Worm (Caenorhabditis elegans) whole organism, L4 larva: Measurements from ENCODE around the gene R08C7.8.
A peak's percentile ranks its signal among the peaks of the same experiment; 100 is the strongest.

Experiments
- F26F4.8 ChIP-seq: fragments of 200-800 bp; sonication (Bioruptor generic); conservative IDR thresholded peaks from 2 replicates; pipeline ENCODE4 v1.3.6; 2022; ENCODE audit warnings: missing genetic modification characterization, missing compliant biosample characterization
- F37D6.2 ChIP-seq: sonication (generic microtip); optimal IDR thresholded peaks from 2 replicates; lab custom pipeline; 2016; ENCODE audit warnings: mild to moderate bottlenecking, missing genetic modification characterization, missing compliant biosample characterization
- F44E2.7 ChIP-seq: fragments of 200-800 bp; sonication (Bioruptor generic); IDR thresholded peaks from 2 replicates; pipeline ENCODE4 v2.1.2; 2022; ENCODE audit warnings: missing genetic modification characterization, missing compliant biosample characterization
- R02D3.7 ChIP-seq: fragments of 150-350 bp; sonication (generic microtip); optimal IDR thresholded peaks from 3 replicates; lab custom pipeline; 2014; ENCODE audit warnings: missing biosample characterization, missing genetic modification characterization
- T20F7.1 ChIP-seq: fragments of 200-800 bp; sonication (Bioruptor generic); optimal IDR thresholded peaks from 2 replicates; lab custom pipeline; 2018; ENCODE audit warnings: mild to moderate bottlenecking, missing genetic modification characterization, missing compliant biosample characterization
- T26A8.4 ChIP-seq: fragments of 200-800 bp; sonication (Bioruptor generic); IDR thresholded peaks from 2 replicates; pipeline ENCODE4 v1.3.6; 2022; ENCODE audit warnings: missing genetic modification characterization, missing compliant biosample characterization
- Y5F2A.4 ChIP-seq: fragments of 200-800 bp; sonication (Bioruptor generic); optimal IDR thresholded peaks from 2 replicates; lab custom pipeline; 2018; ENCODE audit warnings: mild to moderate bottlenecking, missing genetic modification characterization, missing compliant biosample characterization
- ZK337.2 ChIP-seq: fragments of 200-800 bp; sonication (Bioruptor generic); IDR thresholded peaks from 2 replicates; pipeline ENCODE4 v1.3.6; 2022; ENCODE audit warnings: missing genetic modification reagents, missing genetic modification characterization, missing compliant biosample characterization
- aly-2 ChIP-seq: sonication (generic microtip); optimal IDR thresholded peaks from 2 replicates; lab custom pipeline; 2018; ENCODE audit warnings: missing biosample characterization, missing genetic modification characterization
- attf-4 ChIP-seq: sonication (generic microtip); optimal IDR thresholded peaks from 3 replicates; lab custom pipeline; 2017; ENCODE audit warnings: missing biosample characterization, missing genetic modification characterization
- ceh-20 ChIP-seq: fragments of 200-800 bp; sonication (Bioruptor generic); IDR thresholded peaks from 2 replicates; pipeline ENCODE4 v1.3.6; 2022; ENCODE audit warnings: missing genetic modification reagents, missing genetic modification characterization, missing compliant biosample characterization
- ceh-32 ChIP-seq: sonication (generic microtip); optimal IDR thresholded peaks from 2 replicates; lab custom pipeline; 2016; ENCODE audit warnings: mild to moderate bottlenecking, missing genetic modification characterization, missing compliant biosample characterization; ENCODE audit not compliant: poor library complexity
- ceh-44 ChIP-seq: fragments of 200-800 bp; sonication (Bioruptor generic); IDR thresholded peaks from 2 replicates; pipeline ENCODE4 v1.3.6; 2022; ENCODE audit warnings: missing genetic modification reagents, missing genetic modification characterization, missing compliant biosample characterization
- ceh-62 ChIP-seq: sonication (generic microtip); optimal IDR thresholded peaks from 2 replicates; lab custom pipeline; 2017; ENCODE audit warnings: missing biosample characterization, missing genetic modification characterization
- ctbp-1 ChIP-seq: fragments of 200-800 bp; sonication (Bioruptor generic); IDR thresholded peaks from 2 replicates; pipeline ENCODE4 v1.3.6; 2022; ENCODE audit warnings: missing genetic modification reagents, missing genetic modification characterization, missing compliant biosample characterization
- dmd-9 ChIP-seq: fragments of 200-800 bp; sonication (Bioruptor generic); IDR thresholded peaks from 2 replicates; pipeline ENCODE4 v1.3.6; 2022; ENCODE audit warnings: missing genetic modification reagents, missing genetic modification characterization, missing compliant biosample characterization
- dpl-1 ChIP-seq: fragments of 150-350 bp; optimal IDR thresholded peaks from 2 replicates; lab custom pipeline; 2014; ENCODE audit warnings: missing biosample characterization, missing genetic modification reagents, missing genetic modification characterization
- dve-1 ChIP-seq: sonication (generic microtip); optimal IDR thresholded peaks from 2 replicates; lab custom pipeline; 2017; ENCODE audit warnings: antibody characterized with exemption, mild to moderate bottlenecking, missing genetic modification characterization, missing compliant biosample characterization; ENCODE audit not compliant: insufficient read depth
- egl-43 ChIP-seq: fragments of 200-800 bp; sonication (Bioruptor generic); IDR thresholded peaks from 2 replicates; pipeline ENCODE4 v1.3.6; 2022; ENCODE audit warnings: missing genetic modification reagents, missing genetic modification characterization, missing compliant biosample characterization
- fkh-10 ChIP-seq: fragments of 150-350 bp; optimal IDR thresholded peaks from 2 replicates; lab custom pipeline; 2014; ENCODE audit warnings: missing biosample characterization, missing genetic modification reagents, missing genetic modification characterization
- gei-8 ChIP-seq: fragments of 200-800 bp; sonication (Bioruptor generic); optimal IDR thresholded peaks from 2 replicates; lab custom pipeline; 2018; ENCODE audit warnings: mild to moderate bottlenecking, missing genetic modification characterization, missing compliant biosample characterization
- hlh-11 ChIP-seq: fragments of 200-800 bp; sonication (Bioruptor generic); optimal IDR thresholded peaks from 2 replicates; lab custom pipeline; 2018; ENCODE audit warnings: mild to moderate bottlenecking, missing genetic modification characterization, missing compliant biosample characterization
- hlh-30 ChIP-seq: sonication (generic microtip); optimal IDR thresholded peaks from 2 replicates; lab custom pipeline; 2017; ENCODE audit warnings: antibody characterized with exemption, mild to moderate bottlenecking, missing genetic modification characterization, missing compliant biosample characterization; ENCODE audit not compliant: insufficient read depth
- hmg-1.1 ChIP-seq: fragments of 200-800 bp; sonication (Bioruptor generic); IDR thresholded peaks from 2 replicates; pipeline ENCODE4 v1.3.6; 2022; ENCODE audit warnings: missing genetic modification reagents, missing genetic modification characterization, missing compliant biosample characterization
- jun-1 ChIP-seq: fragments of 150-350 bp; optimal IDR thresholded peaks from 2 replicates; lab custom pipeline; 2014; ENCODE audit warnings: missing biosample characterization, missing genetic modification reagents, missing genetic modification characterization
- lim-7 ChIP-seq: fragments of 200-800 bp; sonication (Bioruptor generic); IDR thresholded peaks from 2 replicates; pipeline ENCODE4 v1.3.6; 2022; ENCODE audit warnings: missing genetic modification characterization, missing compliant biosample characterization
- lin-29 ChIP-seq: fragments of 200-800 bp; sonication (Bioruptor generic); IDR thresholded peaks from 2 replicates; pipeline ENCODE4 v1.3.6; 2022; ENCODE audit warnings: missing genetic modification reagents, missing genetic modification characterization, missing compliant biosample characterization
- lin-38 ChIP-seq: fragments of 200-800 bp; sonication (Bioruptor generic); IDR thresholded peaks from 2 replicates; pipeline ENCODE4 v1.3.6; 2022; ENCODE audit warnings: missing genetic modification reagents, missing genetic modification characterization, missing compliant biosample characterization
- lin-39 ChIP-seq: fragments of 150-350 bp; optimal IDR thresholded peaks from 2 replicates; lab custom pipeline; 2014; ENCODE audit warnings: missing biosample characterization, missing genetic modification reagents, missing genetic modification characterization
- lir-3 ChIP-seq: sonication (generic microtip); optimal IDR thresholded peaks from 2 replicates; lab custom pipeline; 2016; ENCODE audit warnings: mild to moderate bottlenecking, missing genetic modification characterization, missing compliant biosample characterization
- madf-9 ChIP-seq: fragments of 200-800 bp; sonication (Bioruptor generic); conservative IDR thresholded peaks from 2 replicates; pipeline ENCODE4 v1.3.6; 2022; ENCODE audit warnings: missing genetic modification reagents, missing genetic modification characterization, missing compliant biosample characterization
- mdt-29 ChIP-seq: fragments of 200-800 bp; sonication (Bioruptor generic); IDR thresholded peaks from 2 replicates; pipeline ENCODE4 v1.3.6; 2022; ENCODE audit warnings: missing genetic modification reagents, missing genetic modification characterization, missing compliant biosample characterization
- mxl-2 ChIP-seq: fragments of 200-800 bp; sonication (Bioruptor generic); conservative IDR thresholded peaks from 2 replicates; pipeline ENCODE4 v1.3.6; 2022; ENCODE audit warnings: missing genetic modification reagents, missing genetic modification characterization, missing compliant biosample characterization
- mxl-3 ChIP-seq: fragments of 200-800 bp; sonication (Bioruptor generic); optimal IDR thresholded peaks from 2 replicates; lab custom pipeline; 2018; ENCODE audit warnings: mild to moderate bottlenecking, missing genetic modification characterization, missing compliant biosample characterization
- nhr-237 ChIP-seq: sonication (generic microtip); optimal IDR thresholded peaks from 2 replicates; lab custom pipeline; 2017; ENCODE audit warnings: missing biosample characterization, missing genetic modification characterization
- nhr-41 ChIP-seq: fragments of 200-800 bp; sonication (Bioruptor generic); IDR thresholded peaks from 2 replicates; pipeline ENCODE4 v1.3.6; 2022; ENCODE audit warnings: missing genetic modification reagents, missing genetic modification characterization, missing compliant biosample characterization
- nhr-48 ChIP-seq: sonication (generic microtip); optimal IDR thresholded peaks from 2 replicates; lab custom pipeline; 2016; ENCODE audit warnings: mild to moderate bottlenecking, missing genetic modification characterization, missing compliant biosample characterization
- nhr-77 ChIP-seq: fragments of 150-350 bp; optimal IDR thresholded peaks from 2 replicates; lab custom pipeline; 2014; ENCODE audit warnings: missing biosample characterization, missing genetic modification characterization
- rbr-2 ChIP-seq: sonication (generic microtip); optimal IDR thresholded peaks from 2 replicates; lab custom pipeline; 2016; ENCODE audit warnings: missing genotype, missing genetic modification characterization, missing compliant biosample characterization
- saeg-2 ChIP-seq: fragments of 200-800 bp; sonication (Bioruptor generic); IDR thresholded peaks from 2 replicates; pipeline ENCODE4 v1.3.6; 2022; ENCODE audit warnings: missing genetic modification reagents, missing genetic modification characterization, missing compliant biosample characterization
- set-16 ChIP-seq: fragments of 200-800 bp; sonication (Bioruptor generic); IDR thresholded peaks from 2 replicates; pipeline ENCODE4 v1.3.6; 2022; ENCODE audit warnings: missing genetic modification reagents, missing genetic modification characterization, missing compliant biosample characterization
- snpc-4 ChIP-seq: fragments of 150-350 bp; optimal IDR thresholded peaks from 2 replicates; lab custom pipeline; 2014; ENCODE audit warnings: missing biosample characterization, missing genetic modification characterization
- spr-1 ChIP-seq: sonication (generic microtip); optimal IDR thresholded peaks from 2 replicates; lab custom pipeline; 2016; ENCODE audit warnings: mild to moderate bottlenecking, missing genetic modification characterization, missing compliant biosample characterization
- tag-97 ChIP-seq: fragments of 200-800 bp; sonication (Bioruptor generic); IDR thresholded peaks from 2 replicates; pipeline ENCODE4 v1.3.6; 2022; ENCODE audit warnings: missing genetic modification characterization, missing compliant biosample characterization
- tra-1 ChIP-seq: fragments of 200-800 bp; sonication (Bioruptor generic); IDR thresholded peaks from 2 replicates; pipeline ENCODE4 v1.3.6; 2022; ENCODE audit warnings: missing genetic modification reagents, missing genetic modification characterization, missing compliant biosample characterization
- unc-130 ChIP-seq: sonication (generic microtip); optimal IDR thresholded peaks from 2 replicates; lab custom pipeline; 2016; ENCODE audit warnings: missing genetic modification reagents, missing genetic modification characterization, missing compliant biosample characterization
- unc-39 ChIP-seq: sonication (generic microtip); optimal IDR thresholded peaks from 2 replicates; lab custom pipeline; 2017; ENCODE audit warnings: missing biosample characterization, missing genetic modification characterization
- unc-62 ChIP-seq, 3 experiments: fragments of 150-350 bp in 1 of 3; sonication (generic microtip); optimal IDR thresholded peaks in 2 of 3; peaks in 1 of 3; 1 replicate in 1 of 3; 2 replicates in 2 of 3; lab custom pipeline; 2014 to 2017; ENCODE audit warnings: missing biosample characterization in 3 of 3, missing genetic modification characterization in 3 of 3, missing genetic modification reagents in 3 of 3, missing genotype in 1 of 3
- vab-7 ChIP-seq: fragments of 200-800 bp; sonication (Bioruptor generic); IDR thresholded peaks from 2 replicates; pipeline ENCODE4 v1.3.6; 2022; ENCODE audit warnings: missing genetic modification reagents, missing genetic modification characterization, missing compliant biosample characterization
- zip-11 ChIP-seq: fragments of 200-800 bp; sonication (Bioruptor generic); IDR thresholded peaks from 2 replicates; pipeline ENCODE4 v1.3.6; 2022; ENCODE audit warnings: missing genetic modification characterization, missing compliant biosample characterization
- ztf-11 ChIP-seq: fragments of 150-350 bp; optimal IDR thresholded peaks from 2 replicates; lab custom pipeline; 2014; ENCODE audit warnings: missing biosample characterization, missing genetic modification characterization

The R08C7.8 gene

DNA sequence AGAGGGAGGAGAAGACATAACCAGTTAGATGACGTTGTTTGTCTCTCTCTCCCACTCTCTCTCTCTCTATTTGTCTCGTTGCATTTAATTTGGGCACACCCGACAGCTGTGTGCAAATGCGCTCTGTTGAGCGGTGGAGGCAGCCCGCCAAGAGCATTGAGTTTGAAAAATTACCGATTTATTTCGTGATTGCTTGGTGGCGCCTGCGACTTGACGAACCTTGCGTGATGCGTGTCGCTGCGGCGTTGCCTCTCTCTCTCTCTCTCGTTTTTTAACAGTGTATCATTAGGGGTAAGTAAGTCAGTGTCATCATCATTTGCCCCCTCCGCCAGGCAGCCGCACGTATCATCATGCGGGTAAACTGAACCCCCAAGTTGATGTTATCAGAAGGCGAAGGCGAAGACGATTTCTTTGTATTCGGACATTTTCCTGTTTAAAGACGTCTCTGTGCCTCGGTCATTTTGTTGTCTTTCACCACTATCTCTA lies 28.2 kb downstream of the R08C7.8 start (continued):
- TF ChIP-seq mxl-2: no peak
- peak; percentile 53 for TF ChIP-seq set-16 (GFP tag; lab: Robert Waterston, UW)
- no peak for TF ChIP-seq lim-7 (GFP tag; lab: Robert Waterston, UW)
- TF ChIP-seq ztf-11: no peak
- no peak for TF ChIP-seq ctbp-1
- TF ChIP-seq unc-130: no peak
- TF ChIP-seq ceh-32 (tag; lab: Kevin White, UChicago): no peak
- no peak for TF ChIP-seq lin-29 (GFP tag; lab: Robert Waterston, UW)
- peak; percentile 84 for TF ChIP-seq dve-1 (tag; lab: Kevin White, UChicago)
- peak; percentile 45 for TF ChIP-seq hmg-1.1 (GFP tag; lab: Robert Waterston, UW)
- no peak; the same call in 1 of the 2 replicates for TF ChIP-seq tra-1 (GFP tag; lab: Robert Waterston, UW)
- peak; percentile 90 for TF ChIP-seq hlh-11 (tag; lab: Kevin White, UChicago)
- peak; percentile 70 for TF ChIP-seq rbr-2 (tag; lab: Kevin White, UChicago)
- TF ChIP-seq madf-9 (GFP tag; lab: Robert Waterston, UW): 0 out of 2 replicates have a peak, but pooled peaks have one; percentile 57
- no peak for TF ChIP-seq lin-39 (tag; lab: Kevin White, UChicago)
- TF ChIP-seq dmd-9: no peak
- TF ChIP-seq aly-2 (tag; lab: Kevin White, UChicago): no peak
- TF ChIP-seq nhr-48: peak; percentile 59
- TF ChIP-seq spr-1 (tag; lab: Kevin White, UChicago): no peak
- 0 out of 2 replicates have a peak, but pooled peaks have one; percentile 44 for TF ChIP-seq ceh-44 (GFP tag; lab: Robert Waterston, UW)
- peak; percentile 61; the same call in 1 of the 2 replicates for TF ChIP-seq egl-43 (GFP tag; lab: Robert Waterston, UW)
- TF ChIP-seq zip-11: no peak
- TF ChIP-seq F44E2.7 (GFP tag; lab: Robert Waterston, UW): no peak
- no peak for TF ChIP-seq ZK337.2 (GFP tag; lab: Robert Waterston, UW)
- TF ChIP-seq gei-8 (GFP tag; lab: Kevin White, UChicago): no peak
- TF ChIP-seq F37D6.2 (tag; lab: Kevin White, UChicago): peak; percentile 51
- no peak for TF ChIP-seq F26F4.8
- peak; percentile 3 for TF ChIP-seq jun-1
- TF ChIP-seq lin-38 (GFP tag; lab: Robert Waterston, UW): peak; percentile 89
- TF ChIP-seq mxl-3 (GFP tag; lab: Kevin White, UChicago): peak; percentile 41
- TF ChIP-seq ceh-62 (tag; lab: Kevin White, UChicago): no peak
- peak in 1 of 2 experiments; percentile 100 for TF ChIP-seq unc-62 (GFP tag; optimal IDR thresholded peaks at IDR 0.05 in 1 of 2; lab: Kevin White, UChicago)
- TF ChIP-seq unc-62 (tag; optimal IDR thresholded peaks at IDR 0.05; lab: Kevin White, UChicago): no peak
- peak; percentile 38 for TF ChIP-seq T20F7.1
- peak; percentile 86 for TF ChIP-seq hlh-30 (tag; lab: Kevin White, UChicago)
- TF ChIP-seq attf-4: no peak
- TF ChIP-seq unc-39: no peak
- TF ChIP-seq nhr-77 (tag; lab: Kevin White, UChicago): no peak
- TF ChIP-seq tag-97: no peak
- TF ChIP-seq T26A8.4 (GFP tag; lab: Robert Waterston, UW): no peak
- no peak for TF ChIP-seq vab-7 (GFP tag; lab: Robert Waterston, UW)
- TF ChIP-seq snpc-4: no peak
- 0 out of 2 replicates have a peak, but pooled peaks have one; percentile 24 for TF ChIP-seq saeg-2 (GFP tag; lab: Robert Waterston, UW)
- peak; percentile 67 for TF ChIP-seq dpl-1 (GFP tag; lab: Kevin White, UChicago)
- no peak for TF ChIP-seq R02D3.7
- TF ChIP-seq Y5F2A.4 (GFP tag; lab: Kevin White, UChicago): no peak
- TF ChIP-seq fkh-10 (GFP tag; lab: Kevin White, UChicago): peak; percentile 39
- no peak for TF ChIP-seq mdt-29 (GFP tag; lab: Robert Waterston, UW)
- TF ChIP-seq nhr-237: no peak
- peak; percentile 37; the same call in 1 of the 2 replicates for TF ChIP-seq nhr-41
- no peak for TF ChIP-seq lir-3 (tag; lab: Kevin White, UChicago)
- TF ChIP-seq ceh-20 (GFP tag; lab: Robert Waterston, UW): no peak
